Fruit fly (Drosophila melanogaster) whole organism, embryonic: ENCODE measurements around the gene zfh2.

ENCODE experiments used
- Adf1 ChIP-seq: fragments of 200-800 bp; sonication (Bioruptor generic); IDR thresholded peaks from 2 replicates; pipeline ENCODE4 v1.3.6; 2022; ENCODE audit warnings: missing biosample characterization, missing genetic modification characterization
- CG10959 ChIP-seq: fragments of 200-800 bp; sonication (Bioruptor generic); IDR thresholded peaks from 2 replicates; pipeline ENCODE4 v1.3.6; 2022; ENCODE audit warnings: missing biosample characterization, missing genetic modification characterization
- CG10979 ChIP-seq: fragments of 200-800 bp; sonication (Bioruptor generic); optimal IDR thresholded peaks from 2 replicates; lab custom pipeline; 2018; ENCODE audit warnings: missing biosample characterization, mild to moderate bottlenecking, missing genetic modification characterization, moderate library complexity
- CG14860 ChIP-seq: fragments of 200-800 bp; sonication (Bioruptor generic); IDR thresholded peaks from 3 replicates; pipeline ENCODE4 v1.3.6; 2022; ENCODE audit warnings: missing biosample characterization, missing genetic modification characterization; ENCODE audit not compliant: partially characterized antibody
- CG1647 ChIP-seq: fragments of 200-800 bp; sonication (Bioruptor generic); optimal IDR thresholded peaks from 3 replicates; lab custom pipeline; 2016; ENCODE audit warnings: missing biosample characterization, missing genetic modification characterization
- CG16813 ChIP-seq: fragments of 200-800 bp; sonication (Bioruptor generic); IDR thresholded peaks from 3 replicates; pipeline ENCODE4 v1.3.6; 2022; ENCODE audit warnings: missing biosample characterization, missing genetic modification characterization; ENCODE audit not compliant: partially characterized antibody
- CG16815 ChIP-seq: fragments of 200-800 bp; sonication (Bioruptor generic); optimal IDR thresholded peaks from 3 replicates; lab custom pipeline; 2017; ENCODE audit warnings: missing biosample characterization, mild to moderate bottlenecking, missing genetic modification characterization
- CG17328 ChIP-seq: fragments of 200-800 bp; sonication (Bioruptor generic); IDR thresholded peaks from 2 replicates; pipeline ENCODE4 v1.3.6; 2022; ENCODE audit warnings: missing biosample characterization, missing genetic modification characterization
- CG17359 ChIP-seq: fragments of 200-800 bp; sonication (Bioruptor generic); optimal IDR thresholded peaks from 3 replicates; lab custom pipeline; 2018; ENCODE audit warnings: missing biosample characterization, mild to moderate bottlenecking, missing genetic modification characterization, moderate library complexity
- CG4820 ChIP-seq: fragments of 200-800 bp; sonication (Bioruptor generic); optimal IDR thresholded peaks from 3 replicates; lab custom pipeline; 2016; ENCODE audit warnings: missing biosample characterization, missing genetic modification characterization
- CG6854 ChIP-seq: fragments of 200-800 bp; sonication (Bioruptor generic); optimal IDR thresholded peaks from 3 replicates; lab custom pipeline; 2017; ENCODE audit warnings: missing biosample characterization, mild to moderate bottlenecking, missing genetic modification characterization
- CG7839 ChIP-seq: fragments of 200-800 bp; sonication (Bioruptor generic); optimal IDR thresholded peaks from 3 replicates; lab custom pipeline; 2018; ENCODE audit warnings: missing biosample characterization, mild to moderate bottlenecking, missing genetic modification characterization, moderate library complexity
- CG7963 ChIP-seq: fragments of 200-800 bp; sonication (Bioruptor generic); IDR thresholded peaks from 3 replicates; pipeline ENCODE4 v1.3.6; 2022; ENCODE audit warnings: missing biosample characterization, missing genetic modification characterization; ENCODE audit not compliant: partially characterized antibody
- CHES-1-like ChIP-seq: fragments of 200-800 bp; sonication (Bioruptor generic); optimal IDR thresholded peaks from 2 replicates; lab custom pipeline; 2016; ENCODE audit warnings: missing biosample characterization, missing genetic modification characterization
- D19A ChIP-seq: fragments of 200-800 bp; optimal IDR thresholded peaks from 3 replicates; lab custom pipeline; 2019; ENCODE audit warnings: missing biosample characterization, mild to moderate bottlenecking, missing genetic modification characterization, moderate library complexity
- D19B ChIP-seq: fragments of 200-800 bp; sonication (Bioruptor generic); optimal IDR thresholded peaks from 2 replicates; lab custom pipeline; 2017; ENCODE audit warnings: missing biosample characterization, mild to moderate bottlenecking, missing genetic modification characterization
- H2.0 ChIP-seq: fragments of 200-800 bp; sonication (Bioruptor generic); IDR thresholded peaks from 2 replicates; pipeline ENCODE4 v1.3.6; 2022; ENCODE audit warnings: missing biosample characterization, missing genetic modification characterization
- HLH4C ChIP-seq: fragments of 200-800 bp; sonication (Bioruptor generic); IDR thresholded peaks from 3 replicates; pipeline ENCODE4 v1.3.6; 2022; ENCODE audit warnings: missing biosample characterization, missing genetic modification characterization; ENCODE audit not compliant: partially characterized antibody
- MESR4 ChIP-seq: fragments of 200-800 bp; sonication (Bioruptor generic); optimal IDR thresholded peaks from 2 replicates; lab custom pipeline; 2018; ENCODE audit warnings: missing biosample characterization, mild to moderate bottlenecking, missing genetic modification characterization, moderate library complexity
- Mad ChIP-seq: fragments of 200-800 bp; sonication (Bioruptor generic); optimal IDR thresholded peaks from 2 replicates; lab custom pipeline; 2016; ENCODE audit warnings: missing biosample characterization, missing genetic modification characterization
- Med ChIP-seq: fragments of 200-800 bp; sonication (Bioruptor generic); peaks from one replicate; lab custom pipeline; 2016; ENCODE audit warnings: missing biosample characterization, missing genetic modification characterization, mild to moderate bottlenecking, inconsistent platforms, moderate library complexity
- NC2β ChIP-seq: fragments of 200-800 bp; sonication (Bioruptor generic); optimal IDR thresholded peaks from 2 replicates; lab custom pipeline; 2016; ENCODE audit warnings: missing biosample characterization, missing genetic modification characterization
- NFAT ChIP-seq: fragments of 200-800 bp; sonication (Bioruptor generic); IDR thresholded peaks from 2 replicates; pipeline ENCODE4 v1.3.6; 2022; ENCODE audit warnings: missing biosample characterization, missing genetic modification characterization
- Oaz ChIP-seq: fragments of 200-800 bp; sonication (Bioruptor generic); IDR thresholded peaks from 2 replicates; pipeline ENCODE4 v1.3.6; 2022; ENCODE audit warnings: missing biosample characterization, missing genetic modification characterization
- Oli ChIP-seq: fragments of 200-800 bp; sonication (Bioruptor generic); optimal IDR thresholded peaks from 2 replicates; lab custom pipeline; 2018; ENCODE audit warnings: missing biosample characterization, mild to moderate bottlenecking, missing genetic modification characterization, moderate library complexity
- Pdp1 ChIP-seq, 2 experiments: fragments of 200-800 bp; sonication (Bioruptor generic); optimal IDR thresholded peaks; 3 replicates each; lab custom pipeline; 2016; ENCODE audit warnings: missing biosample characterization in 2 of 2, missing genetic modification characterization in 2 of 2, mild to moderate bottlenecking in 1 of 2, moderate library complexity in 1 of 2
- Scr ChIP-seq: fragments of 200-800 bp; sonication (Bioruptor generic); IDR thresholded peaks from 2 replicates; pipeline ENCODE4 v1.3.6; 2022; ENCODE audit warnings: missing biosample characterization, missing genetic modification characterization; ENCODE audit not compliant: partially characterized antibody
- Xrp1 ChIP-seq: fragments of 200-800 bp; sonication (Bioruptor generic); IDR thresholded peaks from 2 replicates; pipeline ENCODE4 v1.3.6; 2022; ENCODE audit warnings: missing biosample characterization, missing genetic modification characterization
- ato ChIP-seq: fragments of 200-800 bp; sonication (Bioruptor generic); IDR thresholded peaks from 2 replicates; pipeline ENCODE4 v1.3.6; 2022; ENCODE audit warnings: missing biosample characterization, missing genetic modification characterization; ENCODE audit not compliant: partially characterized antibody
- bsh ChIP-seq, 2 experiments: fragments of 200-800 bp; sonication (Bioruptor generic); optimal IDR thresholded peaks; 2 replicates each; lab custom pipeline; 2017 to 2018; ENCODE audit warnings: mild to moderate bottlenecking in 2 of 2, missing biosample characterization in 2 of 2, missing genetic modification characterization in 2 of 2, moderate library complexity in 1 of 2
- chif ChIP-seq, 2 experiments: fragments of 200-800 bp; sonication (Bioruptor generic); optimal IDR thresholded peaks; 3 replicates each; lab custom pipeline; 2016; ENCODE audit warnings: missing biosample characterization in 2 of 2, missing genetic modification characterization in 2 of 2
- dmrt11E ChIP-seq: fragments of 200-800 bp; sonication (Bioruptor generic); optimal IDR thresholded peaks from 3 replicates; lab custom pipeline; 2018; ENCODE audit warnings: missing biosample characterization, mild to moderate bottlenecking, missing genetic modification characterization, moderate library complexity
- dpn ChIP-seq, 2 experiments: fragments of 200-800 bp; sonication (Bioruptor generic); optimal IDR thresholded peaks; 3 replicates each; lab custom pipeline; 2016; ENCODE audit warnings: missing biosample characterization in 2 of 2, missing genetic modification characterization in 2 of 2
- fd96Cb ChIP-seq: fragments of 200-800 bp; sonication (Bioruptor generic); optimal IDR thresholded peaks from 2 replicates; lab custom pipeline; 2018; ENCODE audit warnings: missing biosample characterization, mild to moderate bottlenecking, missing genetic modification characterization, moderate library complexity
- fru ChIP-seq: fragments of >200 bp; optimal IDR thresholded peaks from 2 replicates; lab custom pipeline; 2017
- gem ChIP-seq: fragments of 200-800 bp; sonication (Bioruptor generic); optimal IDR thresholded peaks from 2 replicates; lab custom pipeline; 2019; ENCODE audit warnings: missing biosample characterization, mild to moderate bottlenecking, missing genetic modification characterization, moderate library complexity
- grau ChIP-seq: fragments of 200-800 bp; optimal IDR thresholded peaks from 3 replicates; lab custom pipeline; 2019; ENCODE audit warnings: missing biosample characterization, mild to moderate bottlenecking, missing genetic modification characterization, moderate library complexity
- gsb ChIP-seq: fragments of 200-800 bp; sonication (Bioruptor generic); IDR thresholded peaks from 2 replicates; pipeline ENCODE4 v1.3.6; 2022; ENCODE audit warnings: missing biosample characterization, missing genetic modification characterization
- her ChIP-seq: fragments of 200-800 bp; sonication (Bioruptor generic); optimal IDR thresholded peaks from 2 replicates; lab custom pipeline; 2016; ENCODE audit warnings: missing biosample characterization, missing genetic modification characterization
- lbe ChIP-seq: fragments of 200-800 bp; sonication (Bioruptor generic); optimal IDR thresholded peaks from 2 replicates; lab custom pipeline; 2016; ENCODE audit warnings: missing biosample characterization, mild to moderate bottlenecking, missing genetic modification characterization
- nerfin-2 ChIP-seq: fragments of 200-800 bp; sonication (Bioruptor generic); IDR thresholded peaks from 2 replicates; pipeline ENCODE4 v1.3.6; 2022; ENCODE audit warnings: missing biosample characterization, missing genetic modification characterization; ENCODE audit not compliant: partially characterized antibody
- phol ChIP-seq: fragments of 200-800 bp; sonication (Bioruptor generic); optimal IDR thresholded peaks from 3 replicates; lab custom pipeline; 2018; ENCODE audit warnings: missing biosample characterization, mild to moderate bottlenecking, missing genetic modification characterization, moderate library complexity
- row ChIP-seq: fragments of 200-800 bp; sonication (Bioruptor generic); IDR thresholded peaks from 3 replicates; pipeline ENCODE4 v1.3.6; 2022; ENCODE audit warnings: missing biosample characterization, missing genetic modification characterization
- slp2 ChIP-seq: fragments of 200-800 bp; sonication (Bioruptor generic); optimal IDR thresholded peaks from 2 replicates; lab custom pipeline; 2016; ENCODE audit warnings: missing biosample characterization, missing genetic modification characterization
- tna ChIP-seq: fragments of 200-800 bp; sonication (Bioruptor generic); IDR thresholded peaks from 2 replicates; pipeline ENCODE4 v1.3.6; 2022; ENCODE audit warnings: missing biosample characterization, missing genetic modification characterization; ENCODE audit not compliant: partially characterized antibody
- unpg ChIP-seq: fragments of 200-800 bp; sonication (Bioruptor generic); optimal IDR thresholded peaks from 3 replicates; lab custom pipeline; 2018; ENCODE audit warnings: missing biosample characterization, mild to moderate bottlenecking, missing genetic modification characterization, moderate library complexity
- vnd ChIP-seq: fragments of 200-800 bp; sonication (Bioruptor generic); IDR thresholded peaks from 3 replicates; pipeline ENCODE4 v1.3.6; 2022; ENCODE audit warnings: missing biosample characterization, missing genetic modification characterization; ENCODE audit not compliant: partially characterized antibody
- zfh1 ChIP-seq: fragments of 200-800 bp; sonication (Bioruptor generic); IDR thresholded peaks from 3 replicates; pipeline ENCODE4 v1.3.6; 2022; ENCODE audit warnings: missing biosample characterization, missing genetic modification characterization

zfh2 gene

DNA sequence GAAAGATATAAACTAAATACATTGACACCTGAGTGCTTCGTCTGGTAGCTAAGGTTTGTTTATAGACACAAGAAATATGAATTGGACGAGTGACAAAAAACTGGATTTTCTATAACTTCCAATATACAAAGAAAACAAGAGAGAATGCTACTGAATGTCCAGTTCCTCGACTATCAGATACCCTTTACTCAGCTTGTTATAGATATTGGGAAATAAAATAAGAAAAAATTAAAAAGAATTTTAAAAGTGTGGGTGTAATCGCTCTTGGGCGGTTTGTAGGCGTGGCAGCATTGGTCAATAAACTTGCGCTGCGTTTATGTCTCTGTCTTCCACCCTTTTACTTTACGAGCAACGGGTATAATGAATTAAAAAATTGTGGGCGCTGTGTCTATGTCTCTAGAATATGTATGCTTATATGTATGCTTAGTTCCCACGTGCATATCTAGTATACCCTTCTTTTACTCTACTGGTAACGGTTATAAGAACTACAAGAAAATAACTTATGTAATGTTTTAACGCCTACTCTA is 3.2 kb upstream of the zfh2 start:
- TF ChIP-seq Med (GFP tag; lab: Kevin White, UChicago) (peak; percentile 57), phol (tag; lab: Kevin White, UChicago) (peak; percentile 25), tna (GFP tag; lab: Robert Waterston, UW) (peak; percentile 20; the same call in 1 of the 2 replicates), CG7839 (tag; lab: Kevin White, UChicago) (peak; percentile 21), CG14860 (GFP tag; lab: Robert Waterston, UW) (peak; percentile 56; the same call in 2 of the 3 replicates), NC2β (GFP tag; lab: Kevin White, UChicago) (no peak), Adf1 (GFP tag; lab: Robert Waterston, UW) (no peak), Oli (tag; lab: Kevin White, UChicago) (peak; percentile 24), grau (peak; percentile 1), slp2 (GFP tag; lab: Kevin White, UChicago) (no peak), NFAT (GFP tag; lab: Robert Waterston, UW) (no peak), fru (lab: Kevin White, UChicago) (no peak), Xrp1 (GFP tag; lab: Robert Waterston, UW) (peak; percentile 6; the same call in 1 of the 2 replicates), D19A (peak; percentile 84), D19B (GFP tag; lab: Kevin White, UChicago) (peak; percentile 15), vnd (GFP tag; lab: Robert Waterston, UW) (peak; percentile 34; the same call in 1 of the 3 replicates), CG6854 (GFP tag; lab: Kevin White, UChicago) (no peak), bsh (GFP tag; optimal IDR thresholded peaks at IDR 0.05; lab: Kevin White, UChicago) (peak in 1 of 2 experiments; percentile 31), nerfin-2 (peak; percentile 76), CG17328 (peak; percentile 40; the same call in 1 of the 2 replicates), Scr (peak; percentile 39; the same call in 1 of the 2 replicates), unpg (peak; percentile 5), ato (GFP tag; lab: Robert Waterston, UW) (peak; percentile 55; the same call in 1 of the 2 replicates), row (GFP tag; lab: Robert Waterston, UW) (0 out of 3 replicates have a peak, but pooled peaks have one; percentile 26), Mad (peak; percentile 5), H2.0 (GFP tag; lab: Robert Waterston, UW) (peak; percentile 22; the same call in 1 of the 2 replicates), CG17359 (tag; lab: Kevin White, UChicago) (no peak), gsb (GFP tag; lab: Robert Waterston, UW) (no peak), chif (GFP tag; optimal IDR thresholded peaks at IDR 0.05; lab: Kevin White, UChicago) (peak in 1 of 2 experiments; percentile 13), CG10959 (GFP tag; lab: Robert Waterston, UW) (no peak), CG16815 (peak; percentile 22), zfh1 (GFP tag; lab: Robert Waterston, UW) (peak; percentile 23; the same call in 1 of the 3 replicates), CG10979 (tag; lab: Kevin White, UChicago) (peak; percentile 23), Pdp1 (GFP tag; optimal IDR thresholded peaks at IDR 0.05; lab: Kevin White, UChicago) (peak in 1 of 2 experiments; percentile 49), gem (tag; lab: Kevin White, UChicago) (peak; percentile 42), CG4820 (GFP tag; lab: Kevin White, UChicago) (peak; percentile 5), MESR4 (GFP tag; lab: Kevin White, UChicago) (no peak), dmrt11E (tag; lab: Kevin White, UChicago) (peak; percentile 39), CHES-1-like (GFP tag; lab: Kevin White, UChicago) (no peak), lbe (GFP tag; lab: Kevin White, UChicago) (no peak), CG16813 (GFP tag; lab: Robert Waterston, UW) (peak; percentile 74), CG7963 (GFP tag; lab: Robert Waterston, UW) (no peak), dpn (GFP tag; optimal IDR thresholded peaks at IDR 0.05; lab: Kevin White, UChicago) (peak in 1 of 2 experiments; percentile 9), fd96Cb (peak; percentile 1), her (GFP tag; lab: Kevin White, UChicago) (no peak), HLH4C (GFP tag; lab: Robert Waterston, UW) (peak; percentile 73), CG1647 (no peak), Oaz (GFP tag; lab: Robert Waterston, UW) (no peak)
